Fruit fly (Drosophila melanogaster) whole organism, larva: ENCODE measurements around the gene Ulp1.

Experiments
- noc ChIP-seq: fragments of 200-800 bp; sonication (Bioruptor generic); optimal IDR thresholded peaks from 3 replicates; lab custom pipeline; 2019; ENCODE audit warnings: missing biosample characterization, mild to moderate bottlenecking, missing genetic modification characterization, moderate library complexity

The Ulp1 gene

dm6 chrX:19170791-19171190, 37.2 kb downstream of the Ulp1 start, which contains the start of gene Inx5:
Gene Inx5 (minus strand): TSS chrX:19170883.
- TF ChIP-seq noc (tag; lab: Kevin White, UChicago), result no peak

dm6 chrX:19167586-19168403, 40.2 kb downstream of the Ulp1 start:
- TF ChIP-seq noc (tag; lab: Kevin White, UChicago), result no peak

dm6 chrX:19167032-19167568, 40.9 kb downstream of the Ulp1 start, which contains the start of gene RhoGAP18B:
Gene RhoGAP18B (minus strand): TSS chrX:19167082.
- no peak for TF ChIP-seq noc (tag; lab: Kevin White, UChicago)

dm6 chrX:19166152-19166935, 41.6 kb downstream of the Ulp1 start:
- TF ChIP-seq noc (tag; lab: Kevin White, UChicago), result peak; percentile 52

- TF ChIP-seq noc (tag; lab: Kevin White, UChicago), result no peak
Observed at dm6 chrX:19165144-19166011, 42.6 kb downstream of the Ulp1 start.

dm6 chrX:19164726-19165125, 43.3 kb downstream of the Ulp1 start:
- peak; percentile 64 for TF ChIP-seq noc (tag; lab: Kevin White, UChicago)

dm6 chrX:19163446-19163845, 44.5 kb downstream of the Ulp1 start:
- TF ChIP-seq noc (tag; lab: Kevin White, UChicago), result no peak

- TF ChIP-seq noc (tag; lab: Kevin White, UChicago), result no peak
Observed at dm6 chrX:19162249-19162914, 45.6 kb downstream of the Ulp1 start.

- TF ChIP-seq noc (tag; lab: Kevin White, UChicago), result no peak
Observed at dm6 chrX:19160635-19161407, 47.2 kb downstream of the Ulp1 start.

- TF ChIP-seq noc (tag; lab: Kevin White, UChicago), result no peak
Observed at dm6 chrX:19159942-19160341, 48.0 kb downstream of the Ulp1 start.

dm6 chrX:19158519-19159289, 49.3 kb downstream of the Ulp1 start:
- no peak for TF ChIP-seq noc (tag; lab: Kevin White, UChicago)

dm6 chrX:19157471-19157870, 50.5 kb downstream of the Ulp1 start:
- no peak for TF ChIP-seq noc (tag; lab: Kevin White, UChicago)

dm6 chrX:19155922-19156437, 52.0 kb downstream of the Ulp1 start:
- TF ChIP-seq noc (tag; lab: Kevin White, UChicago), result peak; percentile 54
